Worm (Caenorhabditis elegans): Measurements from ENCODE around the gene F52C9.5.

F52C9.5 gene

DNA sequence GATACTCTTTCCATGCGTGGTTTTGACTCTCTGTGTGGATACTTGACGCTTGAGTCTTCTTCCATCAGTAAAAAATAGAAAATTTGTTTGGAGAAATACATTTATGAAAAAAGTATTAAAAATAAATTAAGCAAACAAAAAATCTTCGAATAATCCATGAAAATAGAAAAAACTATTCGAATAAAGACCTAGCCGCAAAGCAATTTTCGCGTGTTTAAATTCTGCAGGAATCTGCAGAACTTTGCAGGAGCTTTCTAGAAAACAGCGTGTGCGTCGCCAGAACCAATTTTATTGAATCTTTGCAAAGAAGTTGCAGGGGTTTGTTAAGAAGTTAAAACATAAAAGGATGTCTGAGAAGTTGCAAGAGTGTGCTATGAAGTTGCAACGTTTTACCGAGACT, 15.8 kb upstream of the F52C9.5 start, which contains the start of gene ZC395.11:
TSS of gene ZC395.11 (minus strand) at position 101 of the 400 bp plus-strand sequence.
- no peak for TF ChIP-seq unc-62 (GFP tag; optimal IDR thresholded peaks at IDR 0.05)

DNA sequence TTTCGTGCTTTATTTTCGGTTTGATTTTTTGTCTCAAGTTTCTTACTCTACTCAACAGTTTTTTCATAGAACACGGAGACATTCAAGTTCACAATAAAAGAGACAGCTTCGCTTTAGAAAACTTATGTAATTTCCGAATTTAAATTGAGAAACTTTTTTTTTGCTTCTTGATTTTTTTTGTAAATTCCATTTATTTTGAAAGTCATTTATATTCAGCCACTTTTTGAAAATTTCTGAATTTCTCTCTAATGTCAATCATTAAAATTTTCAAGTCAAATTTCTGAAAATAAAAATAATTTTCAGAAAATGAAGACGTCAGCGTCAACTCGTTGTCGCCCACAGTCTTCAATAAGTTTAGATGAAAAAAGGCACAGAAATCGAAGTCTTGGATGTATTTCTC, 14.1 kb upstream of the F52C9.5 start, which contains the start of gene T15B12.1:
TSS of gene T15B12.1 (plus strand) at position 301 of the 400 bp plus-strand sequence.
- no peak for TF ChIP-seq unc-62 (GFP tag; optimal IDR thresholded peaks at IDR 0.05)

DNA sequence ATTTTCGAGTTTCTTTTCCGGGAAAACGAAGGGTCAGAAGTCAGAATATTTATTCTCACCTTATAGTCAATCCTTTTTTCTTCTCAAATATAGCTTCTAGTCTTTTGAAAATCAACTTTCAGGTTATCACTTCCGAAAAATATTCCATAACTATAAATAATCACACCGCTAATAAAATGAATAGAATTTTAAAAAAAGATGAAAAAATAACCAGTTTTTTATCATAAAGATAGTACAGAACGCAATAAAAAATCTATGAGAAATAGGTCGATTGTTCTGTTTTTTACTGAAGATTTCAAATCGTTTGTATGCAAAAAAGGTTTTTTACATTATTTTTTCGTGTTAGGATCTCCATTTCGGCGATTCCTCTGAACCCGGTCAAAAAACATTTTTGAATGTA, 11.8 kb upstream of the F52C9.5 start:
- no peak for TF ChIP-seq unc-62 (GFP tag; optimal IDR thresholded peaks at IDR 0.05)

DNA sequence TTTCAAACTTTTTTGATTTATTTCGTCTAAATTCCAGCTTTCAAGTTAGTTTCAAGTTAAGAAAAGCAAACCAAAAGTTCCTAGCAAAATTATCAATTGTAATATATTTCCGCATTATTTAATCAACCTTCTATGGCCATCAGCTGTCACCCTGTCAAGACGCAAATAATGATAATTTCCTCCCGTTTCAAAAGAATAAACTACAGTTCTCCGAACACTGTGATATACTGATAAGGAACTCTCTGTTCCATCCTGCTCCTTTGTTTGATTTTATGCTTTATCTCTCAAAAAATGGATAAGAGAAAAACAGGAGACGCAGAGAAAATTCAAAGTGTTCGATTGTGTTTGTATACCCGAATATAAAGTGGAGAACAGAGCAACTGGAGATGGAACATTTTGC, 10.7 kb upstream of the F52C9.5 start:
- TF ChIP-seq unc-62 (GFP tag; optimal IDR thresholded peaks at IDR 0.05) = no peak

DNA sequence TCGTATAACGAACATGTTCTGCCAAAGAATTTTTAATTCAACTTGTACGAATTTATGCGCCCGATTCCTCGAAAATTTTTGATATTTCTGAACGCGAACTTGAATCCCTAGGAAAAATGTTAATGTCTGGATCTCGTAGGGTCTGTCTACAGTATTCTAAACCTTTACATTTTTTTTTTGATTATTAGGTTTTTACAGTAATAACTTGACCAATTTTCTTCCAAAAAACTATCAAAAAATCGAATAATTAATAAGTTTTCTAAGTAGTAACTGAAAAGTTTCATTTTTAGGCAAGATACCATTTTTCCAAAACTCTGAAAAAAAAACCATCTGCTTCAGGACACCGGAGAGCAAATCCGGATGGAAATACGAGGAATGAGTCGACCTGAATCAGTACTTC, 7.7 kb upstream of the F52C9.5 start:
- TF ChIP-seq unc-62 (GFP tag; optimal IDR thresholded peaks at IDR 0.05) = no peak

DNA sequence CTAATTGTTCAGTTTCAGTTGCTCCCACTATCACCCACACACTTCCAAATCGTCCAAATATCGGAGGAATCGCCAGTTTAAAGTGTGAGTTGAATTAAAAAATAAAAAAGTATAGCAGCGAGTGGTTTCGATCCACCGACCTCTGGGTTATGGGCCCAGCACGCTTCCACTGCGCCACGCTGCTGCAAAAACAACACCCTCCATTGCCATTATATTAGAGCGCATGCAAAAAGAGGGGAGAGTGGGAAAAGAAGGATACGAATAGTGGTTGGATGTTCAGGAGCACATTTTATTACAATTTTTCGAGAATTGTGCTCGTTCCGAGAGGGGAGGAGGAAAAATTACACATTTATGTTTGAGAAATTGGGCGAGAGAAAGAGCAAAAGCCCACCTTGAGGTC, 7.2 kb upstream of the F52C9.5 start:
- TF ChIP-seq unc-62 (GFP tag; optimal IDR thresholded peaks at IDR 0.05) = no peak

DNA sequence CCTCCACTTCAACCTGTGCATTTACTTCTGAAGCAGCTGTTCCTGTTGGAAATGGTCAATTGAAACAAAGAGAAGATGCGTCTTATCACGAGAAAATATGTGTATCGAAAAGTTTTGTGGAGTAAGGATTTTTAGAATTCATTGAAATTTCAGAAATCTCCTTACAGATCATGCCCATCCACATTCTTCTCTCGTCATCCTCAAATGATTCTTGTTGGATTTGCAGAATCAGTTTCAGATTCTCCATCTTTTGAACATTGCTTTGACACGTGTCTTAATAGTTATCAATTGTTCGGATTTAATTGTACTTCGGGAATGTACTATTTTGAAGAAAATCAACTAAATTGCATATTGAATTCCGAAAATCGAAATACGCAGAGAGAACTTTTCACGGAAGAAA, 2.0 kb downstream of the F52C9.5 start:
- TF ChIP-seq unc-62 (GFP tag; optimal IDR thresholded peaks at IDR 0.05) = no peak

DNA sequence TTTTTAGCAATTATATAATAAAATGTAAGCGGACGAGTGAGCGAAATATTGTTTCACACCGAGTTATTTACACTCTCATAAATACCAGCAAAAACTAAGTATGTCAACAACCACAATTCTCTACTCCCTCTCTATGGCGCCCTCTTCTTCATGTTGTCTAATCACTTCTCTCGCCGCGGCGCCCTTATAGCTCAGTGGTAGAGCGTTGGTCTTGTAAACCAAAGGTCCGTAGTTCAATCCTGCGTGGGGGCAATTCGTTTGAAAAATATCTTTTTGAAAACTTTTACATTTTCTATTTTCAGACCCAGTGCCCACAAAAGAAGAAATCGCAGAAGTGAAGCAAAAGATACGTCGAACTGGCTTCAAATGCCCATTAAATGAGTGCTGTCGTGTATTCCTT, 3.7 kb downstream of the F52C9.5 start:
- TF ChIP-seq unc-62 (GFP tag; optimal IDR thresholded peaks at IDR 0.05) = no peak

DNA sequence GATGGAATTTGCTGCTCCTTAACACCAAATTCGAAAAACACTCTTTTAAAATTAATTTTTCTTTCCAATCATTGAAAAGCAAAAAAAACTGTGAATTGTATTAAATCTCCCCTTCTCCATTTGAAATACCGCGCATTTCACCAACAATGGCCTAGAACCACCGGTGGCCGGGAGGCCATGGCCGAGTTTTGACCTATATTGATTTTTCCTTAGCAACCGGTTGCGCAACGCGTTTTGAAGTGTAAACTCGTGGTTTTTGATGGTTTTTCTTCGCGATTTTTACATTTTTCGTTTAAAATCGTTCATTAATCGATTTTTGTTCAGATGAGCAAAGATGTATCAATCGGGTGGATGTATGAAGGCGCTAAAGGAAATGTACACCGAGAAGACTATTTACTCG, 6.3 kb downstream of the F52C9.5 start, which contains the start of gene mog-3:
TSS of gene mog-3 (plus strand) at position 319 of the 400 bp plus-strand sequence.
- no peak for TF ChIP-seq unc-62 (GFP tag; optimal IDR thresholded peaks at IDR 0.05)

DNA sequence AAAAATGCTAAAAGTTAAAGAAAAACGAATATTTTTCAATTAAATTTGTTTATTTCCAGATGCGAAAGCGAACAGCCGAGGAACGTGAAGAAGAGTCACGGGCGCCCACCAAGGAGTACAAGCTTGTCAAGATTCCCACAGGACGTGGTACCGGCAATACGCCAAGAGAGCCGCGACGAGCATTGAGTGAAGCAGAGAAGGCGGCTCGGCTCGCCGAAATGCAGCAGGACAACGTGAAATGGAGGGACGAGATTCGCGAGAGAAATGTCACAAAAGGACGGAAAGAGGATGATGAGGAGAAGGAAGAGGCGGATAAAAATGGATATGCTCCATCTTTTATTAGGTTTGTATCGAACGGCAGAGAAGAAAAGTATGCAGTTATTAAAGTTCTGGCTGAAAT, 8.4 kb downstream of the F52C9.5 start:
- no peak for TF ChIP-seq unc-62 (GFP tag; optimal IDR thresholded peaks at IDR 0.05)

DNA sequence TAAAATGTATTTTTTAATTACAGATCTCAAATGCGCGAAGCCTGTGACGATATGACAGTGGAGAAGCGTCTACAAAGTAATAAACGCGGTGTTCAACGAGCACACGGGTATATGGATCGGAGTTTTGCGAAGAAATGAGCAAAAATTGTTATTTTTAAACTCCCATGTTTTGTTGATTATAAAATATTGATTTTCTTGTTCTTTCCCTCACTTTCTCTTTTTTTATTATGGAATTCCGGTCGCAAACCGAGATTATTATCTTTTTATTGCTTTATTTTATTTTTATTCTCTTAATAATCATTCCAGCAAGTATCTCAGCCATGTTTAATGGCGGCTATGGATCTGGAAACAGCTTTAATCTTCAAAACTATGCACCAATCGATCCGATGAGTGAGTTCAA, 8.9 kb downstream of the F52C9.5 start, which contains the start of gene pqe-1:
TSS of gene pqe-1 (plus strand) at position 301 of the 400 bp plus-strand sequence.
- TF ChIP-seq unc-62 (GFP tag; optimal IDR thresholded peaks at IDR 0.05) = no peak

DNA sequence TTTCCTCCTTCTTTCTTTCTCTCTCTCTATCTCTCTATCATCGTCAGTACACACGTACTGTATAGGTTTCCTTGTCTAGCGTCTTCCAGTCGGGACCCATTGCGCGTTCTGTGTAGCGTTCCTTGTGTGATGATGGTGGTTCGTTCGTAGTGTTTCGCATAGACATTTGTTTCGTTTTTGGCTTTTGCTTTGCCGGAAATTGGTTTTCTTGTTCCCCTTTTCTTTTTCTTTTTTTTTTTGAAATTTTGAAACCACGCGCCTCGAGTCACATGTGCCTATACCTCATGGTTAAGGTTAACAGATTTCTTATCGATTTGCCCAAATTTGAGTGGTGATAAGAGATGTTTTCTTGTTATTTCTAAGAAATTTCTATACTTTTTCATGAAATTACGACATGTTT, 16.6 kb downstream of the F52C9.5 start:
- TF ChIP-seq unc-62 (GFP tag; optimal IDR thresholded peaks at IDR 0.05) = no peak

DNA sequence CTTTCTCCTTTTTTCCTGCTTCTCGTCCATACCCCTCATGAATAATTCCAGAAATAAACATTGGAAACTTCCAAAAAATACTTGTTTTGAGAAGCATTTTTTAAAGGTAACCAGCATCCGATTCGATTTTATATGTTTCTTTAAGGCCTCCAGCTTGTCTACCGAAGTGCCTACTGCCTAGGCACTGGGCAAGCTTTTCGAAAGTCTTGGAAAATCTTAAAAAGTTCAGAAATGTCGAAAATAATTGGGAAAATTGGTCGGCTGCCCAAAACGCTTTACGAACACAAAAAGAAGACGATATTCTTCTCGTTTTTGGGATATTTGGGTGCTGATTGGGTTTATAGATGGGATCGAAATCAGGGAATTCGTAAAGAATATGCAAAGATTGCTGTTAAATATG, 19.6 kb downstream of the F52C9.5 start, which contains the start of gene F52C9.3:
TSS of gene F52C9.3 (plus strand) at position 225 of the 400 bp plus-strand sequence.
- TF ChIP-seq unc-62 (GFP tag; optimal IDR thresholded peaks at IDR 0.05) = no peak

DNA sequence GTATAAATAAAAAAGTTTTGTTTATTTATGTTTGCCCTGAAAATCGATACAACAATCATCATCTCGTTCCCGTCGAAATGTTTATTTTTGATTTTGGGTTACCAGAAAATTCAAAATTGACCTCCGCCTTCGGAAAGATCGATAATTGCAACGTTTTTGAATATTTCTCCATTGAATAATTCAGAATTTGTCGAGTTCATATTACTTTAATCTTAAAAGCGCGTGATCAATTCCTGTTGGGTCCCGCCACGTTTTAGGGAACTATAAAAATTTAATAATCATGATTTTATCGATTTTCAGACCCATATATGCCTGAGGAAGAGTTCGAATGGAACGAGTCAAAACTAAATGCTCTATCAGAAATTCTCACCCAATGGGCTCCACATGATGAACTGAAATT, 24.3 kb downstream of the F52C9.5 start, which contains the start of gene sorf-2:
TSS of gene sorf-2 (plus strand) at position 301 of the 400 bp plus-strand sequence.
- no peak for TF ChIP-seq unc-62 (GFP tag; optimal IDR thresholded peaks at IDR 0.05)

DNA sequence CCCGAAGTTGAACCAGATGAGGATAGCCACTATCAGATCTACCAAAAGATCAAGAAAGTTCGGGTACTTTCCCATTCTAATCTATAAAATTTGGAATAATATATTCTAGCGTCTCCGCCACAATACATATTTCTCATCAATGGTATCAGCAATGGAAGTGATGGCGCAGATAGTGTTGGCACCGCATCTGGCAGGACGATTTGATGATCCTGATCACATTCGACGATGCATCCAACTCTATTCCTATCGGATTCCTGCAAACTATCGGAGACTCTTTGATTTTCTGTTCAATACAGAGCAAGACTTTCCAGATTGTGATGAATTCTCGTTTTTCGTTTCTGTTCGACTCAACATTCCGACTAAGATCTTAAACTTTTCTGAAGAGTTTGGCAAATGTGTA, 27.4 kb downstream of the F52C9.5 start:
- TF ChIP-seq unc-62 (GFP tag; optimal IDR thresholded peaks at IDR 0.05) = no peak

DNA sequence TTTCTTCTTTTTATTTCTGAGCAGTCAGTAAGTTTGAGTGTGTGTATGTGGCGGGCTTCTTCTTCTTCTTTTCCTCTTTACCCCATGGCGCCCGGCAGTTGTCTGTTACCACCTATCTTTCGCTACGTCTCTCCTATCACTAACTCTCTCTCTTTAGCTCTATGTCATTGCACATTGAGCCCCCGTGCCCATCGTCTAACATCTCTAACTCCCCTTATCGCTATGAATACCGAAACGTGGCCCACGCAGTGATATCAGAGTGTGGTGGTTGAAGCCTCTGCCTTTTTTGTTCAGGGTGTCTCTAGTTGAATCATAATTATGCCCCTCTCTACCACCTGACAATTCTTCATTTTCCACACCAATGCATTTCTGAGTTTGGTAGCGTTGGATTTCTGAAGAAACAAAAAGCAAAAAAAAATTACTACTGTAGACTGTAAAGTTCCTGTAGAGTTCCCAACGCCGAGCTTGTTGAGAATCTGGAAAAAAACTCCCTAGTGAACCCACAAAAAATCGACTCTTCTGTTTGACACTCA, 32.6 kb downstream of the F52C9.5 start:
- no peak for TF ChIP-seq unc-62 (GFP tag; optimal IDR thresholded peaks at IDR 0.05)

DNA sequence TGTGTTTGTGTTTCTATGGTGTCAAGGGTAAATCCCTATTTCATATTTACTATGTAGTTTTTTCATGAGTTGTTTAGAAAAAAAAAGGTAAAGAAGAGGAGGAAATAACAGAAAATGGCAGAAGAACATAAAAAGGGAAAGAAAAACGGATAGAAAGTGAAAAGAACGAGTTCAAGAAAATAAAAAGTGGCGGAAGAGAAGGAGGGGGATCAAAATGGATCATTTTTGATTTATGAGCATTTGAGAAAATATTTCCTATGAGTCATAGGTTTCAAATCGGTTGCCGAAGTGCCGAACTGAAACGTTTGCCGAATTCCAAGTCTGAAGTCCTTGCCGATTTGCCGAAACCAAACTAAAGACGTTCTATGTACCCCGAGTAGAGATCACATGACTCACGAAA, 36.8 kb downstream of the F52C9.5 start:
- TF ChIP-seq unc-62 (GFP tag; optimal IDR thresholded peaks at IDR 0.05) = no peak

DNA sequence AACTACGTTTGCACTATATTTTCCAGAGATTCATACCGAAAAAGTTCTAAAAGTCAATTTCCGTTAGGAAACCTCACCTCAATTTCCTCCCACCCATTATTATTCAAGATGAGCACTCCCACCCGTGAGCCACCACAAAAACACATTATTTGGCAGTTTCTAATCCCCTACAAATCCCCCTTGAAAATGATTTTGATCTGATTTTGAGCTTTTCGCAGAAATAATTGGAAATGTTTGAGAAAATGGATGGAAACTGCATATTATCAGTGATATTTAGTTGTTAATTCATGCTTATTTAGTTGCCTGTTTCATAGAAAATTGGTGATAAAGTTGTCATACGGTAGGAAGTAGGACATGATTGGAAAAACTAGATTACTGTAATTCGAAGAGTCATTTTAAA, 38.5 kb downstream of the F52C9.5 start:
- no peak for TF ChIP-seq unc-62 (GFP tag; optimal IDR thresholded peaks at IDR 0.05)
